Worm (Caenorhabditis elegans): ENCODE data around the gene rfc-4.

rfc-4 gene

DNA sequence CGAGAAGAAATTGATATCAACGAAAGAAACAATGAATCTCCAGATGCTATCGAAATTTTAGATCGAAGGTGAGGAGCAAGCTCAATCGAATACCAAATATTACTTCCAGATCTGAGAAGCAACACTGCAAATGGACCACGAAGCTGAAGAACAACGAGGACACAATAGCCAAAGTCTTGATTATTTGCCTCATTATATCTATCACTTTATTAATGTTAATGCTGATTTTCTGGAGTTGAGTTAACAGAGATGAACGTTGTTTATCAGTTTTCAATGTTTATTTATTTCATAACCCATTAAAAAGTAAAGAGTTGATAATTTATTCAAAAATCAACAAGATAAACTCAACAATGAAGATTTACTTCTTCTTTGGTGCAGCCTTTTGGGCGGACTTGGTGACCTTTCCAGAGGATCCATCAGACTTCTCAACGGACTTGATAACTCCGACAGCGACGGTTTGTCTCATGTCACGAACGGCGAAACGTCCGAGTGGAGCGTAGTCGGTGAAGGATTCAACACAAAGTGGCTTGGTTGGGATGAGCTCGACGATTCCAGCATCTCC, 2.2 kb upstream of the rfc-4 start (continued):
- TF ChIP-seq lin-40 (tag; optimal IDR thresholded peaks at IDR 0.05) = no peak

ce11 chrIII:6970744-6971143, 1.3 kb upstream of the rfc-4 start:
- peak; percentile 67; the same call in 1 of the 2 replicates for TF ChIP-seq zfh-2 (GFP tag; conservative IDR thresholded peaks at IDR 0.05)
- no peak for TF ChIP-seq tbp1 (GFP tag; optimal IDR thresholded peaks at IDR 0.05)
- peak; percentile 10 for TF ChIP-seq efl-1 (GFP tag; optimal IDR thresholded peaks at IDR 0.05)
- TF ChIP-seq pbrm-1 (GFP tag; IDR thresholded peaks at IDR 0.05) = 0 out of 2 replicates have a peak, but pooled peaks have one; percentile 19
- TF ChIP-seq dox-1 (GFP tag; IDR thresholded peaks at IDR 0.05) = peak; percentile 33; the same call in 1 of the 2 replicates
- no peak for TF ChIP-seq hlh-26 (GFP tag; conservative IDR thresholded peaks at IDR 0.05)
- TF ChIP-seq chd-7 (tag; optimal IDR thresholded peaks at IDR 0.05) = no peak
- TF ChIP-seq egrh-3 (GFP tag; IDR thresholded peaks at IDR 0.05) = no peak

DNA sequence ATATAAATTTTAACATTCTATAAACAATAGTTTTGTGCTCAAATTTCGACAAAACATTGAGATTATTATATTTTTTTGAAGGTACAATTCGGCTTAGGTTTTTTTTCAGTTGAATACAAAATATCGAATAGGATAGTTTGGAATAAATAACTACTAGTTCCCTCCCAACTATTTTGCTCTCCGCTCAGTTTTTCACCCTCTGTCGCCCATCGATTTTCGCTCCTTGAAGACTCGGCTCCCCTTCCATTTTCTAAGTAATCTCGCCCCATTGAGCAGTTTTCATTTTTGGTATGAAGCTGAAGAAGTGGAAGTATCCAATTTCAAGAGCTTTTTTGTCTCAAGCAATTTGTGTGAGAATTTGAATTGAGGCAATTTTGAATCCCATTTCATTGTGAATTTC, 1.6 kb downstream of the rfc-4 start, which contains the start of gene F31E3.2:
Gene F31E3.2 (plus strand): TSS at position 301 of the 400 bp plus-strand sequence.
- peak; percentile 4 for TF ChIP-seq him-1 (tag; optimal IDR thresholded peaks at IDR 0.05)
- TF ChIP-seq D2030.7 (GFP tag; IDR thresholded peaks at IDR 0.05) = 0 out of 2 replicates have a peak, but pooled peaks have one; percentile 22
- TF ChIP-seq dox-1 (GFP tag; IDR thresholded peaks at IDR 0.05) = no peak
- 0 out of 2 replicates have a peak, but pooled peaks have one; percentile 51 for TF ChIP-seq C17E4.6 (GFP tag; IDR thresholded peaks at IDR 0.05)
- TF ChIP-seq nhr-120 (GFP tag; IDR thresholded peaks at IDR 0.05) = no peak

DNA sequence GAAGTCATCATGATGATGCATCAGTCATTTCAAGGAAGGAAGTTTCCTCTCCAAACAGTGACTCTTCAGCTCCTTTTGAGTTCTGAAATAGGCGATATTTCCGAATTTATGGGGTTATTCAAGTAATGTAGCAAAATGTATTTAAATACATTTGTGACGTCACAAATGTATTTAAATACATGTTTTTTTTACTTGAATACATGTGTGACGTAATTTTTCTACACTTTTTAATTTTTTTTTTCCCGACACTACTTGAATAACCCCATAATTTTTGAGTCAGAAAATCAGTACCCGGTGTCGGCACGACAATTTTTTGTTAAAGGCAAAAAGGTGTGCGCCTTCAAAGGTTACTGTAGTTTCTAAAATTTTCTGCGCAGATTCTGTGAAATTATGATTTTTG, 2.9 kb downstream of the rfc-4 start:
- TF ChIP-seq nfyb-1 (GFP tag; IDR thresholded peaks at IDR 0.05) = no peak
- no peak for TF ChIP-seq T07F8.4 (tag; optimal IDR thresholded peaks at IDR 0.05)
- no peak for TF ChIP-seq B0261.1 (tag; optimal IDR thresholded peaks at IDR 0.05)
- TF ChIP-seq lsl-1 (GFP tag; optimal IDR thresholded peaks at IDR 0.05) = no peak
- TF ChIP-seq nhr-179 (tag; optimal IDR thresholded peaks at IDR 0.05) = no peak
- no peak for TF ChIP-seq hlh-26 (GFP tag; conservative IDR thresholded peaks at IDR 0.05)
- TF ChIP-seq ztf-3 (GFP tag; optimal IDR thresholded peaks at IDR 0.05) = no peak
- no peak for TF ChIP-seq repo-1 (tag; optimal IDR thresholded peaks at IDR 0.05)
- no peak for TF ChIP-seq nfya-1 (tag; optimal IDR thresholded peaks at IDR 0.05; ENCODE audit: borderline replicate concordance, insufficient read depth)
- no peak for TF ChIP-seq hlh-12 (tag; optimal IDR thresholded peaks at IDR 0.05)
- TF ChIP-seq ceh-79 (tag; optimal IDR thresholded peaks at IDR 0.05) = no peak
- no peak for TF ChIP-seq zfh-2 (GFP tag; conservative IDR thresholded peaks at IDR 0.05)
- no peak for TF ChIP-seq lir-1 (GFP tag; conservative IDR thresholded peaks at IDR 0.05)
- no peak for TF ChIP-seq him-1 (tag; optimal IDR thresholded peaks at IDR 0.05)
- TF ChIP-seq rec-8 (tag; optimal IDR thresholded peaks at IDR 0.05) = no peak
- no peak for TF ChIP-seq madf-10 (tag; optimal IDR thresholded peaks at IDR 0.05)
- TF ChIP-seq F39B2.1 (GFP tag; IDR thresholded peaks at IDR 0.05) = no peak
- TF ChIP-seq snpc-4 (GFP tag; optimal IDR thresholded peaks at IDR 0.05) = no peak
- TF ChIP-seq snpc-4 (tag; optimal IDR thresholded peaks at IDR 0.05) = no peak
- no peak for TF ChIP-seq F37B4.10 (GFP tag; IDR thresholded peaks at IDR 0.05)
- no peak for TF ChIP-seq somi-1 (GFP tag; optimal IDR thresholded peaks at IDR 0.05)

DNA sequence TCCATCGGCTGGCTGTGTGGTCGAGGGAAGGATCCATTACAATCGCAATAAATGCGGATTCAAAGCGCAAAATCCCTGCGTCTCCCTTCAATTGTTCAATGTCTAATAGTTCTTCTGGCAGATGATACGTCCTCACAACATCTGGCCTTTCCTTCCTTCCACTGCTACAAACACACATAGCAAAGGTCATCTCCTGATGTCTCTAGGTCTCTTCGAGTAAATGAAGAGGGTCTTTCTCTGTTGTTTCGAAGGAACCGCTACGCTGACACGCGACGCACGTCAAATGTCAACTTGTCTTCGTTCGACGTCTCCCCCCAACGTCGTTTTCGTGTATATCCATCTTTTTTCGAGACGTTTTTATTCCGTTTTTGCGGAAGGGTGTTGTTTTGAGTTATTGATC, 6.8 kb downstream of the rfc-4 start:
- TF ChIP-seq snpc-1.3 (tag; optimal IDR thresholded peaks at IDR 0.05; ENCODE audit: insufficient read depth) = no peak
- TF ChIP-seq him-1 (tag; optimal IDR thresholded peaks at IDR 0.05) = no peak
- TF ChIP-seq sdz-38 (tag; optimal IDR thresholded peaks at IDR 0.05) = no peak
- no peak for TF ChIP-seq F39B2.1 (GFP tag; IDR thresholded peaks at IDR 0.05)
- no peak for TF ChIP-seq Y95B8A.8 (GFP tag; IDR thresholded peaks at IDR 0.05)
- TF ChIP-seq ceh-91 (GFP tag; IDR thresholded peaks at IDR 0.05) = no peak
- TF ChIP-seq nhr-120 (GFP tag; IDR thresholded peaks at IDR 0.05) = no peak
- TF ChIP-seq dox-1 (GFP tag; IDR thresholded peaks at IDR 0.05) = peak; percentile 35; the same call in 1 of the 2 replicates
- peak; percentile 35 for TF ChIP-seq somi-1 (GFP tag; optimal IDR thresholded peaks at IDR 0.05)
- TF ChIP-seq F57C9.4 (tag; optimal IDR thresholded peaks at IDR 0.05) = no peak
- TF ChIP-seq tbx-9 (tag; optimal IDR thresholded peaks at IDR 0.05; ENCODE audit: borderline replicate concordance) = no peak
- TF ChIP-seq lin-40 (tag; optimal IDR thresholded peaks at IDR 0.05) = peak; percentile 25
- TF ChIP-seq rcor-1 (GFP tag; IDR thresholded peaks at IDR 0.05) = no peak
- no peak for TF ChIP-seq zfh-2 (GFP tag; conservative IDR thresholded peaks at IDR 0.05)
- TF ChIP-seq F23B12.7 (tag; optimal IDR thresholded peaks at IDR 0.05; ENCODE audit: insufficient read depth) = no peak
- TF ChIP-seq attf-6 (GFP tag; IDR thresholded peaks at IDR 0.05) = no peak
- TF ChIP-seq mcd-1 (GFP tag; IDR thresholded peaks at IDR 0.05) = no peak

Measured in whole organism, young adult.